Fruit fly (Drosophila melanogaster): ENCODE results near the gene CG9643.
A peak's percentile ranks its signal among the peaks of the same experiment; 100 is the strongest.

- TF ChIP-seq psq (GFP tag; optimal IDR thresholded peaks at IDR 0.05) (peak; percentile 33), usp (GFP tag; optimal IDR thresholded peaks at IDR 0.05) (no peak), Abd-B (GFP tag; optimal IDR thresholded peaks at IDR 0.05) (no peak), jim (GFP tag; optimal IDR thresholded peaks at IDR 0.05) (no peak), Dfd (GFP tag; optimal IDR thresholded peaks at IDR 0.05) (no peak), dmrt93B (GFP tag; optimal IDR thresholded peaks at IDR 0.05) (no peak), Myc (optimal IDR thresholded peaks at IDR 0.05) (no peak), fru (GFP tag; optimal IDR thresholded peaks at IDR 0.05) (peak; percentile 39), CG32264 (GFP tag; optimal IDR thresholded peaks at IDR 0.05) (no peak), Hr83 (GFP tag; optimal IDR thresholded peaks at IDR 0.05; ENCODE audit: poor library complexity, severe bottlenecking) (no peak), Sp1 (GFP tag; optimal IDR thresholded peaks at IDR 0.05) (no peak)
These were observed 34.6 kb downstream of the CG9643 start for dm6 chr2L:2944509-2944908.
